Fruit fly (Drosophila melanogaster) whole organism, embryonic: ENCODE measurements around the gene CG14332.

Source experiments
- Abd-B ChIP-seq: fragments of 200-800 bp; sonication (Bioruptor generic); optimal IDR thresholded peaks from 2 replicates; lab custom pipeline; 2018; ENCODE audit warnings: missing biosample characterization, mild to moderate bottlenecking, missing genetic modification characterization, moderate library complexity
- Atf6 ChIP-seq: fragments of 200-800 bp; sonication (Bioruptor generic); IDR thresholded peaks from 2 replicates; pipeline ENCODE4 v1.3.6; 2022; ENCODE audit warnings: missing biosample characterization, missing genetic modification characterization
- CG11085 ChIP-seq: fragments of 200-800 bp; sonication (Bioruptor generic); IDR thresholded peaks from 2 replicates; pipeline ENCODE4 v1.3.6; 2022; ENCODE audit warnings: missing biosample characterization, missing genetic modification characterization
- CG12942 ChIP-seq: fragments of 200-800 bp; sonication (Bioruptor generic); optimal IDR thresholded peaks from 3 replicates; lab custom pipeline; 2016; ENCODE audit warnings: missing biosample characterization, missing genetic modification characterization
- CG13123 ChIP-seq: fragments of 200-800 bp; sonication (Bioruptor generic); optimal IDR thresholded peaks from 2 replicates; lab custom pipeline; 2016; ENCODE audit warnings: missing biosample characterization, missing genetic modification characterization
- CG17568 ChIP-seq: fragments of 200-800 bp; sonication (Bioruptor generic); optimal IDR thresholded peaks from 2 replicates; lab custom pipeline; 2018; ENCODE audit warnings: missing biosample characterization, mild to moderate bottlenecking, missing genetic modification characterization, moderate library complexity
- CG18262 ChIP-seq: fragments of 200-800 bp; optimal IDR thresholded peaks from 3 replicates; lab custom pipeline; 2019; ENCODE audit warnings: missing biosample characterization, mild to moderate bottlenecking, missing genetic modification characterization, moderate library complexity
- CG18764 ChIP-seq: fragments of 200-800 bp; sonication (Bioruptor generic); optimal IDR thresholded peaks from 3 replicates; lab custom pipeline; 2016; ENCODE audit warnings: missing biosample characterization, missing genetic modification characterization
- CG2199 ChIP-seq: fragments of 200-800 bp; sonication (Bioruptor generic); IDR thresholded peaks from 3 replicates; pipeline ENCODE4 v1.3.6; 2022; ENCODE audit warnings: missing biosample characterization, missing genetic modification characterization
- CG30403 ChIP-seq: fragments of 200-800 bp; sonication (Bioruptor generic); optimal IDR thresholded peaks from 3 replicates; lab custom pipeline; 2016; ENCODE audit warnings: missing biosample characterization, missing genetic modification characterization
- CG31224 ChIP-seq: fragments of 200-800 bp; sonication (Bioruptor generic); IDR thresholded peaks from 2 replicates; pipeline ENCODE4 v1.3.6; 2022; ENCODE audit warnings: missing biosample characterization, missing genetic modification characterization
- CG31365 ChIP-seq: fragments of 200-800 bp; sonication (Bioruptor generic); optimal IDR thresholded peaks from 2 replicates; lab custom pipeline; 2018; ENCODE audit warnings: missing biosample characterization, mild to moderate bottlenecking, missing genetic modification characterization
- CG32772 ChIP-seq: fragments of 200-800 bp; sonication (Bioruptor generic); IDR thresholded peaks from 2 replicates; pipeline ENCODE4 v1.3.6; 2022; ENCODE audit warnings: missing biosample characterization, missing genetic modification characterization
- CG3847 ChIP-seq: fragments of 200-800 bp; sonication (Bioruptor generic); IDR thresholded peaks from 2 replicates; pipeline ENCODE4 v1.3.6; 2022; ENCODE audit warnings: missing biosample characterization, missing genetic modification characterization
- CG4328 ChIP-seq: fragments of 200-800 bp; sonication (Bioruptor generic); optimal IDR thresholded peaks from 3 replicates; lab custom pipeline; 2017; ENCODE audit warnings: missing biosample characterization, missing genetic modification reagents, missing genetic modification characterization
- CG4404 ChIP-seq: fragments of 200-800 bp; sonication (Bioruptor generic); IDR thresholded peaks from 2 replicates; pipeline ENCODE4 v1.3.6; 2022; ENCODE audit warnings: missing biosample characterization, missing genetic modification characterization
- CG6175 ChIP-seq: fragments of 200-800 bp; sonication (Bioruptor generic); IDR thresholded peaks from 3 replicates; pipeline ENCODE4 v1.3.6; 2022; ENCODE audit warnings: missing biosample characterization, missing genetic modification characterization
- CG6272 ChIP-seq: fragments of 200-800 bp; sonication (Bioruptor generic); IDR thresholded peaks from 2 replicates; pipeline ENCODE4 v1.3.6; 2022; ENCODE audit warnings: missing biosample characterization, missing genetic modification characterization
- CG6791 ChIP-seq: fragments of 200-800 bp; sonication (Bioruptor generic); IDR thresholded peaks from 3 replicates; pipeline ENCODE4 v1.3.6; 2022; ENCODE audit warnings: missing biosample characterization, missing genetic modification characterization; ENCODE audit not compliant: partially characterized antibody
- CG8359 ChIP-seq: fragments of 200-800 bp; sonication (Bioruptor generic); optimal IDR thresholded peaks from 2 replicates; lab custom pipeline; 2017; ENCODE audit warnings: missing biosample characterization, mild to moderate bottlenecking, missing genetic modification characterization, borderline replicate concordance
- CG8924 ChIP-seq: fragments of 200-800 bp; optimal IDR thresholded peaks from 3 replicates; lab custom pipeline; 2019; ENCODE audit warnings: missing biosample characterization, mild to moderate bottlenecking, missing genetic modification characterization, moderate library complexity
- CG9876 ChIP-seq: fragments of 200-800 bp; sonication (Bioruptor generic); optimal IDR thresholded peaks from 2 replicates; lab custom pipeline; 2016; ENCODE audit warnings: missing biosample characterization, missing genetic modification characterization
- Doc2 ChIP-seq: fragments of 200-800 bp; sonication (Bioruptor generic); IDR thresholded peaks from 2 replicates; pipeline ENCODE4 v1.3.6; 2022; ENCODE audit warnings: missing biosample characterization, missing genetic modification characterization
- Doc3 ChIP-seq: fragments of 200-800 bp; sonication (Bioruptor generic); IDR thresholded peaks from 3 replicates; pipeline ENCODE4 v1.3.6; 2022; ENCODE audit warnings: missing biosample characterization, missing genetic modification characterization; ENCODE audit not compliant: partially characterized antibody
- Dref ChIP-seq: fragments of 200-800 bp; sonication (Bioruptor generic); IDR thresholded peaks from 2 replicates; pipeline ENCODE4 v1.3.6; 2022; ENCODE audit warnings: missing biosample characterization, missing genetic modification characterization
- Eip74EF ChIP-seq, 2 experiments: fragments of 200-800 bp in 1 of 2; fragments of >200 bp in 1 of 2; sonication (Bioruptor generic) in 1 of 2; optimal IDR thresholded peaks; 2 replicates each; lab custom pipeline; 2017 to 2019; ENCODE audit warnings: missing biosample characterization in 2 of 2, missing genetic modification characterization in 2 of 2, mild to moderate bottlenecking in 1 of 2, moderate library complexity in 1 of 2
- HHEX ChIP-seq: fragments of 200-800 bp; sonication (Bioruptor generic); optimal IDR thresholded peaks from 3 replicates; lab custom pipeline; 2017; ENCODE audit warnings: missing biosample characterization, mild to moderate bottlenecking, missing genetic modification characterization, missing genetic modification reagents
- Hmr ChIP-seq: fragments of 200-800 bp; sonication (Bioruptor generic); optimal IDR thresholded peaks from 3 replicates; lab custom pipeline; 2017; ENCODE audit warnings: mild to moderate bottlenecking, missing biosample characterization, missing genetic modification reagents, missing genetic modification characterization
- Rfx ChIP-seq: fragments of 200-800 bp; sonication (Bioruptor generic); IDR thresholded peaks from 2 replicates; pipeline ENCODE4 v1.3.6; 2022; ENCODE audit warnings: missing biosample characterization, missing genetic modification characterization
- Sox100B ChIP-seq: fragments of 200-800 bp; sonication (Bioruptor generic); optimal IDR thresholded peaks from 3 replicates; lab custom pipeline; 2018; ENCODE audit warnings: missing biosample characterization, mild to moderate bottlenecking, missing genetic modification characterization
- Spps ChIP-seq: fragments of 200-800 bp; sonication (Bioruptor generic); optimal IDR thresholded peaks from 2 replicates; lab custom pipeline; 2018; ENCODE audit warnings: missing biosample characterization, mild to moderate bottlenecking, missing genetic modification characterization
- Sry-β ChIP-seq: fragments of 200-800 bp; sonication (Bioruptor generic); optimal IDR thresholded peaks from 2 replicates; lab custom pipeline; 2018; ENCODE audit warnings: missing biosample characterization, mild to moderate bottlenecking, missing genetic modification characterization, moderate library complexity
- Taf1 ChIP-seq: fragments of 200-800 bp; sonication (Bioruptor generic); IDR thresholded peaks from 2 replicates; pipeline ENCODE4 v1.3.6; 2022; ENCODE audit warnings: missing biosample characterization, missing genetic modification characterization
- Xrp1 ChIP-seq: fragments of 200-800 bp; sonication (Bioruptor generic); IDR thresholded peaks from 2 replicates; pipeline ENCODE4 v1.3.6; 2022; ENCODE audit warnings: missing biosample characterization, missing genetic modification characterization
- amos ChIP-seq: fragments of 200-800 bp; sonication (Bioruptor generic); IDR thresholded peaks from 2 replicates; pipeline ENCODE4 v1.3.6; 2022; ENCODE audit warnings: missing biosample characterization, missing genetic modification characterization; ENCODE audit not compliant: partially characterized antibody
- cwo ChIP-seq: fragments of 200-800 bp; sonication (Bioruptor generic); optimal IDR thresholded peaks from 3 replicates; lab custom pipeline; 2017; ENCODE audit warnings: missing biosample characterization, missing genetic modification characterization, mild to moderate bottlenecking, moderate library complexity, missing genetic modification reagents
- danr ChIP-seq: fragments of 200-800 bp; sonication (Bioruptor generic); IDR thresholded peaks from 2 replicates; pipeline ENCODE4 v1.3.6; 2022; ENCODE audit warnings: missing biosample characterization, missing genetic modification characterization
- dati ChIP-seq: fragments of 200-800 bp; sonication (Bioruptor generic); IDR thresholded peaks from 2 replicates; pipeline ENCODE4 v1.3.6; 2022; ENCODE audit warnings: missing biosample characterization, missing genetic modification characterization
- ftz-f1 ChIP-seq: fragments of 200-800 bp; sonication (Bioruptor generic); optimal IDR thresholded peaks from 2 replicates; lab custom pipeline; 2016; ENCODE audit warnings: missing biosample characterization, missing genetic modification characterization
- gfzf ChIP-seq: fragments of 200-800 bp; sonication (Bioruptor generic); optimal IDR thresholded peaks from 2 replicates; lab custom pipeline; 2016; ENCODE audit warnings: missing biosample characterization, mild to moderate bottlenecking, missing genetic modification characterization, moderate library complexity
- insv ChIP-seq, 2 experiments: fragments of 200-800 bp; sonication (Bioruptor generic); optimal IDR thresholded peaks; 3 replicates each; lab custom pipeline; 2016 to 2018; ENCODE audit warnings: missing biosample characterization in 2 of 2, missing genetic modification characterization in 2 of 2
- lmd ChIP-seq: fragments of 200-800 bp; sonication (Bioruptor generic); IDR thresholded peaks from 2 replicates; pipeline ENCODE4 v1.3.6; 2022; ENCODE audit warnings: missing biosample characterization, missing genetic modification characterization
- lov ChIP-seq, 2 experiments: fragments of 200-800 bp in 1 of 2; fragments of >200 bp in 1 of 2; sonication (Bioruptor generic) in 1 of 2; IDR thresholded peaks in 1 of 2; optimal IDR thresholded peaks in 1 of 2; 2 replicates in 1 of 2; 3 replicates in 1 of 2; pipeline versions ENCODE4 v1.3.6 to Lab custom; 2017 to 2022; ENCODE audit warnings: missing biosample characterization in 1 of 2, missing genetic modification characterization in 1 of 2
- onecut ChIP-seq: fragments of 200-800 bp; sonication (Bioruptor generic); IDR thresholded peaks from 2 replicates; pipeline ENCODE4 v1.3.6; 2022; ENCODE audit warnings: missing biosample characterization, missing genetic modification characterization
- pzg ChIP-seq: fragments of 200-800 bp; sonication (Bioruptor generic); optimal IDR thresholded peaks from 3 replicates; lab custom pipeline; 2018; ENCODE audit warnings: missing biosample characterization, mild to moderate bottlenecking, missing genetic modification characterization, moderate library complexity
- repo ChIP-seq: fragments of 200-800 bp; sonication (Bioruptor generic); optimal IDR thresholded peaks from 2 replicates; lab custom pipeline; 2016; ENCODE audit warnings: missing biosample characterization, missing genetic modification characterization
- sob ChIP-seq: fragments of 200-800 bp; sonication (Bioruptor generic); IDR thresholded peaks from 2 replicates; pipeline ENCODE4 v1.3.6; 2022; ENCODE audit warnings: missing biosample characterization, missing genetic modification characterization
- stwl ChIP-seq: fragments of 200-800 bp; sonication (Bioruptor generic); optimal IDR thresholded peaks from 3 replicates; lab custom pipeline; 2018; ENCODE audit warnings: missing biosample characterization, mild to moderate bottlenecking, missing genetic modification characterization, moderate library complexity
- tio ChIP-seq: fragments of 200-800 bp; sonication (Bioruptor generic); optimal IDR thresholded peaks from 2 replicates; lab custom pipeline; 2017; ENCODE audit warnings: missing biosample characterization, missing genetic modification characterization, inconsistent platforms

CG14332 gene

DNA sequence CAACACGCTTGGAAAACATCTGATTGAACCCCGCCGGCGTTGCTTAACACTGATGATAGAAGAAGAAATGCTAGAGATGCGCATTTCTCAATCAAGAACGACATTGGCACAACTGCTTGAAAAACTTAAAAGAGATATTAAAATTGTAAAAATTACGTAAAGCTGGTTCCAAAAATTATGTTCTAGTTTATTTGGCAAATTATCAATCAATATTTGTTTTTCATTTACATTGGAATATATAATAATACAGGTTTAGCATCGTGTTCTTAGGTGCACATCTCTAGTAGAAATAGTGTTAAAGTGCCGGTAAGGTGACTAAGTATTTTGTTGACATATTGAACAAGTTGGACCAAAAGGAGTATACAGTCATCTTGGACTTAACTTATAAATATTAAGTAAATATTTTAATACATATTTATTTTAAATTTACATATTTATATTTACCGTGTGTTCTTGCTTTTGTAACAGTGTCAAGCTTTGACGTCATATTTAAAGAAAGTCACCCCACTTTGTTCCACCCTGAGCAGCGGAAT, 30.6 kb downstream of the CG14332 start, which contains the start of the genes Brf and sds22 (continued):
- TF ChIP-seq Abd-B (GFP tag; lab: Kevin White, UChicago) (peak; percentile 97), CG11085 (GFP tag; lab: Robert Waterston, UW) (peak; percentile 84), lmd (GFP tag; lab: Robert Waterston, UW) (peak; percentile 95), Hmr (peak; percentile 94), CG3847 (GFP tag; lab: Robert Waterston, UW) (peak; percentile 97), danr (GFP tag; lab: Robert Waterston, UW) (peak; percentile 87), Sox100B (GFP tag; lab: Kevin White, UChicago) (peak; percentile 93), CG32772 (GFP tag; lab: Robert Waterston, UW) (peak; percentile 93), CG31365 (tag; lab: Kevin White, UChicago) (peak; percentile 76), CG6272 (GFP tag; lab: Robert Waterston, UW) (peak; percentile 96), Xrp1 (GFP tag; lab: Robert Waterston, UW) (peak; percentile 95), CG6791 (0 out of 3 replicates have a peak, but pooled peaks have one; percentile 40), CG8359 (peak; percentile 80), tio (GFP tag; lab: Kevin White, UChicago) (peak; percentile 93), pzg (peak; percentile 66), HHEX (GFP tag; lab: Kevin White, UChicago) (peak; percentile 92), amos (GFP tag; lab: Robert Waterston, UW) (peak; percentile 65), dati (GFP tag; lab: Robert Waterston, UW) (peak; percentile 77), sob (GFP tag; lab: Robert Waterston, UW) (peak; percentile 96), CG4404 (GFP tag; lab: Robert Waterston, UW) (peak; percentile 95), CG17568 (peak; percentile 86), Sry-β (GFP tag; lab: Kevin White, UChicago) (peak; percentile 76), CG31224 (GFP tag; lab: Robert Waterston, UW) (peak; percentile 83), Doc3 (GFP tag; lab: Robert Waterston, UW) (peak; percentile 80), CG30403 (GFP tag; lab: Kevin White, UChicago) (peak; percentile 98), Dref (GFP tag; lab: Robert Waterston, UW) (peak; percentile 45), Rfx (GFP tag; lab: Robert Waterston, UW) (peak; percentile 97), CG8924 (tag; lab: Kevin White, UChicago) (peak; percentile 96), Spps (tag; lab: Kevin White, UChicago) (peak; percentile 93), CG18262 (tag; lab: Kevin White, UChicago) (peak; percentile 94), Taf1 (peak; percentile 74), insv (GFP tag; optimal IDR thresholded peaks at IDR 0.05; lab: Kevin White, UChicago) (peak in 1 of 2 experiments; percentile 78), CG2199 (GFP tag; lab: Robert Waterston, UW) (peak; percentile 70; the same call in 1 of the 3 replicates), CG13123 (GFP tag; lab: Kevin White, UChicago) (peak; percentile 94), Doc2 (peak; percentile 72), stwl (tag; lab: Kevin White, UChicago) (peak; percentile 90), gfzf (peak; percentile 34), repo (GFP tag; lab: Kevin White, UChicago) (peak; percentile 90), ftz-f1 (GFP tag; lab: Kevin White, UChicago) (peak; percentile 72), CG18764 (GFP tag; lab: Kevin White, UChicago) (peak; percentile 95), Eip74EF (GFP tag; optimal IDR thresholded peaks at IDR 0.05; lab: Kevin White, UChicago) (peak in 1 of 2 experiments; percentile 82), CG9876 (peak; percentile 87), cwo (GFP tag; lab: Kevin White, UChicago) (peak; percentile 84), CG12942 (GFP tag; lab: Kevin White, UChicago) (peak; percentile 95), CG6175 (GFP tag; lab: Robert Waterston, UW) (peak; percentile 84), lov (optimal IDR thresholded peaks at IDR 0.05; lab: Kevin White, UChicago) (no peak), lov (GFP tag; IDR thresholded peaks at IDR 0.05; lab: Robert Waterston, UW) (peak; percentile 86; the same call in 2 of the 3 replicates), onecut (peak; percentile 79), Atf6 (GFP tag; lab: Robert Waterston, UW) (peak; percentile 93), CG4328 (GFP tag; lab: Kevin White, UChicago) (peak; percentile 95)
